Worm (Caenorhabditis elegans): ENCODE measurements around the gene cyn-1.

Gene cyn-1

DNA sequence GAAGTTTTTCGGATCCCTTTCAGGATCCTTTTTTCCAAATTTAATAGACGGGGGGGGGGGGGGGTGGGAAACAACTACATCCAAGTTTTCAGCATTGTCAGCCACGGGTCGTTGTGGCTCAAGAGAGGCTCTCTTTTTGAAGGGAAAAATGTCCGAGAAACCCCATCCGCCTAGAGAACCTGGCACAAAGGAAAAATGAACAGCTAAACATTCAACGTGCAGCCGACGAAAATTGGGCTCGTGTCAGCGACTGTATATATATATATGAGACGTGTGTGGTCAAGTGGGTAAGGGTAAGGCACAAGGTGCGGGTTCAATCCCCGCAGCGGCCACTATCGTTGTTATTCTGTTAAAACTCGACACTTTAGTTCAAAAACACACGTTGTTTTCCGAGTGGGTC is 2.7 kb downstream of the cyn-1 start, which contains the start of gene Y49A3A.4:
Gene Y49A3A.4 (minus strand): TSS at position 314 of the 400 bp plus-strand sequence.
- TF ChIP-seq cnd-1 (tag; optimal IDR thresholded peaks at IDR 0.05): no peak
- no peak for TF ChIP-seq elt-1 (tag; optimal IDR thresholded peaks at IDR 0.05; ENCODE audit: borderline replicate concordance, insufficient read depth)
- no peak for TF ChIP-seq unc-62 (GFP tag; optimal IDR thresholded peaks at IDR 0.05)
- TF ChIP-seq ham-2 (GFP tag; optimal IDR thresholded peaks at IDR 0.05): no peak
- TF ChIP-seq ces-1 (GFP tag; optimal IDR thresholded peaks at IDR 0.05): no peak
- TF ChIP-seq pha-4 (tag; optimal IDR thresholded peaks at IDR 0.05): no peak
- TF ChIP-seq M03D4.4 (tag; optimal IDR thresholded peaks at IDR 0.05): no peak

DNA sequence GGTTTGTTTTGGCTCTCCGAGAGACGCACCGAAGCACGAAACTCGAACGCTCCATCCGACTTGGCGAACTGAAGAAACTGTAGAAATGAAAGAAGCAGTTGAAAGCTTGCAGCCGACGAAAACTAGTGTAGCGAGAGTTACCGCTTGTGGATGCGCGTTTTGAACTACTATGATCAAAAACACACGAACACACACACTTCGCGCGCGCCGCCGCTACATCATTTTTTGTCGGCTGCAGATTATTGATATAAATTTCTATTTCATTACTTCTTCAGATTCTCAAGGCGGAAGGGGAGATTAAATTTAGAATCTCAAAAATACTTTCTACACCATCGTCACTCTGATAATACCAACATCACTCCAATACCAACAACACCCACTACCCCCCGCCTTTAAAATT is 6.1 kb downstream of the cyn-1 start:
- TF ChIP-seq hlh-1 (tag; optimal IDR thresholded peaks at IDR 0.05): no peak
- TF ChIP-seq drap-1 (GFP tag; optimal IDR thresholded peaks at IDR 0.05): no peak
- TF ChIP-seq mls-2 (tag; optimal IDR thresholded peaks at IDR 0.05): no peak
- no peak for TF ChIP-seq ztf-11 (tag; optimal IDR thresholded peaks at IDR 0.05)
- no peak for TF ChIP-seq sptf-1 (tag; optimal IDR thresholded peaks at IDR 0.05)
- no peak for TF ChIP-seq cnd-1 (tag; optimal IDR thresholded peaks at IDR 0.05)
- no peak for TF ChIP-seq unc-62 (GFP tag; optimal IDR thresholded peaks at IDR 0.05)
- TF ChIP-seq tbx-8 (GFP tag; optimal IDR thresholded peaks at IDR 0.05): no peak
- no peak for TF ChIP-seq ham-2 (GFP tag; optimal IDR thresholded peaks at IDR 0.05)

DNA sequence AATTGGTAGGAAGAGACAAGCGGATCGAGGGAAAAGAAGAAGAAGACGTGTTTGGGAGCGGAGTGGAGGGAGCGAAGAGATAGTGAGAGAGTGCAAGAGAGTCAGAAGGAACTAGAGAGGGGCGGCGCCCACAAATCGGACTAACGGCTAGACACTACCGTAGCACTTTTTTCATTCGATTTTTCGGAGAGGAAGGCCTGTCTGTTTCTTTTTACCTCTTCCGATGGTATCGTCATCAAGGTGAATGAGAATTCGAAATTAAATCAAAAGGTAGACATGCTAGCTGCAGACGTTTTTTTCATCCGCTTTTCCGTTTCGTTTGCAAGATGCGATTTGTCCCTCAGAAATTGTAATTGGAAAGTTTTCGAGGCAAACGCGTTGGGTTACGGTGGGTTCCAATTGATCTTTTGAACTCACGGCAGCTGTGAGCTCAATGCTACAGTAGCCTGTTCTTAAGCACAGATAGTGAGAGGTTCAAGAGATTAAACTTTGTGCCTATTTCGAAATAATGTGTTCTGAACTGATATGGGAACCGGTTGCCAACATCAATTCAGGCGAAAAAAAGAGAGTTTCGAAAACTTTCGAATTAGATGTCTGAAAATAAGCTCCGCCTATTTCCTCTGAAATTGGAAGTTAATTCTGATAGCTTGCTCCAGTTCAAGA is 8.8 kb downstream of the cyn-1 start:
- TF ChIP-seq lsy-2 (tag; optimal IDR thresholded peaks at IDR 0.05): peak; percentile 60
- no peak for TF ChIP-seq ceh-83 (GFP tag; optimal IDR thresholded peaks at IDR 0.05)
- no peak for TF ChIP-seq drap-1 (GFP tag; optimal IDR thresholded peaks at IDR 0.05)
- TF ChIP-seq ces-1 (GFP tag; optimal IDR thresholded peaks at IDR 0.05): no peak
- TF ChIP-seq nhr-2 (tag; optimal IDR thresholded peaks at IDR 0.05): no peak

DNA sequence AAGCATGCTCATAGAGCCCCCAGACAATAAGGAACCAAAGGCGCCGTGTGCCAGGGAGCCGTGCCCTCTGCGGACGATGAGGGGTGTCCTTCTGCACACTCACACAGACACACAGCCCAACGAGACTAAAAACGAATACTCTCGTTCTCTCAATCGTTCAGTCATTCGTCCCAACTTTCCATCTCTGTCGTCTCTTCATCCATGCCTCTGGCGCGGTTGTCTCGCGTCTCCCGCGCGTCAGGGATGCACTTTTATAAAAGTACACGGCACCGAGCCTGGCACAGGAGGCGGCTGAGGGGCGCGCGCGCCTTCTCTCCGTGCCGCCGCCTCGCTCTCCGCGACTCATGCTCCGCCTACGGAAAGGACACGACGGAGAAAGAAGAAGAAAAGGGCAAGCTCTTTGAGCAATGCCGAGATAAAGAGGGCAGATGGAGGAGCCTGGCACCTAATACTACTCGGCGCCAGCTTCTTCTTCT is 10.6 kb downstream of the cyn-1 start:
- TF ChIP-seq unc-39 (tag; optimal IDR thresholded peaks at IDR 0.05) (no peak), M03D4.4 (tag; optimal IDR thresholded peaks at IDR 0.05) (no peak), tbx-8 (GFP tag; optimal IDR thresholded peaks at IDR 0.05) (no peak), ztf-11 (tag; optimal IDR thresholded peaks at IDR 0.05) (no peak), blmp-1 (tag; optimal IDR thresholded peaks at IDR 0.05) (no peak)

DNA sequence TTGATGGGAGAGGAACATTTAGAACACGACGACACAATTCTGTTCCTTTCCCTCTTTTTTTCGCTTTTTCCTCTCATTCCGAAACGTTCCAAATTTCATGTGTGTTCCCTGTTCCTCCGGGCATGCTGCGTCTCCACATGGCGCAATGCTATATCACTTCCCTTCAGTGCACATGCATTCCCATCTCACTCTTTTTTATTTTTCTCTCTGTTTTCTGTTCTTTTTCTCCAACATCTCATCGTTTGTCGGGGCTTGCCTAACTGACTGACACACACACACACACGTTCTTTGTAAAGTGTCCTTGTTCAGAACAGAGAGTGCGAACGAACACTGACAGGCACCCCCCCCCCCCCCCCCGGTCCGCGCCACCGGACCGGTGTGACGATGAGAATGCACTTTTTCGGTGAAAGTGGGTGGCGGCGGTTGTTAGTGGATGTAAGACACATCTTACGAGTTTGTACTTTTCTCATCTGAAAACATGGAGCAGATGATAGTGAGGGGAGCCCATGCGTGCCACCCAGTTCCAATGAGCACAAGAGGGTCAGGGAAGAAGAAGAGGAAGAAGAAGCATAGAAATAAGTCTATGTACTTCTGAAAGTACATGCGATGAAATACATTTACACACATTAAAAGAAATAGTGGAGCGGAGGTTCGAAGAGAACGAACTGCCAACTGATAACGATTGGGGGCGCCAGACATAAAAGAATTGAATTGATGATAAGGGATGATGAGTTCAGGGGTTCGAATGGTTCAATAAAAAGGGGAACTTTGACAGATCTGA is 12.6 kb downstream of the cyn-1 start:
- peak; percentile 21 for TF ChIP-seq drap-1 (GFP tag; optimal IDR thresholded peaks at IDR 0.05)
- TF ChIP-seq mls-2 (tag; optimal IDR thresholded peaks at IDR 0.05): no peak
- peak; percentile 11 for TF ChIP-seq sptf-1 (tag; optimal IDR thresholded peaks at IDR 0.05)
- no peak for TF ChIP-seq nhr-2 (tag; optimal IDR thresholded peaks at IDR 0.05)
- no peak for TF ChIP-seq flh-1 (GFP tag; optimal IDR thresholded peaks at IDR 0.05)
- peak; percentile 33 for TF ChIP-seq lin-32 (GFP tag; optimal IDR thresholded peaks at IDR 0.05)

DNA sequence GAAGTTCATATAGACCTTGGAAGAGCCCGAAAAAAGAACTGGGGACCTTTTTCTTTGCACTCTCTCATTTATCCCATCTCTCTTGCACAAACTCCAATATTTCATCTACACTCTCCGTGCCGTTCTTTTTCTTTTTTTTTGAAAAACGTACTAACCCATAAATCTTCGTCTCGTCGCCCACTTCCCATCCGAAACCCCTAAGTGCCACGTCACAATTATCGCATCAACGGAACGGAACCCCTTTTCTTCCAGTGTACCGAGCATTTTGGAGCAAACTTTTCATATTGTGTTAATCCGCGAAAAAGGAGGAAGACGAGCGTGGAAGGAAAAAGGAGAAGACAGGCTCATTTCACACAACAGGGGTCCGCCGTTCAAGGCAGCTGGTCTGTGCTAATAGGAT is 13.5 kb downstream of the cyn-1 start:
- TF ChIP-seq elt-1 (tag; optimal IDR thresholded peaks at IDR 0.05; ENCODE audit: borderline replicate concordance, insufficient read depth) (no peak), M03D4.4 (tag; optimal IDR thresholded peaks at IDR 0.05) (no peak), mab-5 (tag; optimal IDR thresholded peaks at IDR 0.05) (no peak), nhr-28 (tag; optimal IDR thresholded peaks at IDR 0.05) (no peak)

DNA sequence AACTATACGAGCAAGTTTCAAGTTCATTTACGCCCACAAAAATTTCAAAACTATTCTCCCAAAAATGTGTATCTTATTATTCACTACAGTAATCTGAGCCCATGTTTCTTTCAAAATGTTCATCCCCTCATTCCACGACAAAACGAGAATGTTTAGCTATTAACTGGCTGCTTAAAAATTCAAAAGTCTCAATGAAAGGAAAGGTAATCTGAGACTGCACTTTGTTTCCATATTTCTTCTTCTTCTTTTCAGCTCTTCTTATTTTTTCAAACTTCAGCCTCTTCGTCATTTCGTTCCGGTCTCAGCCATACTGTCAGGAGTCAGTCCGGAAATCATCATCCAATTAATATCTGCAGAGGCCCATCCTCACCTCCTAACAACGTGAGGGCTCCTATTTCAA is 16.9 kb downstream of the cyn-1 start, which contains the start of gene unc-39:
Gene unc-39 (plus strand): TSS at position 301 of the 400 bp plus-strand sequence.
- TF ChIP-seq ham-2 (GFP tag; optimal IDR thresholded peaks at IDR 0.05) (no peak), blmp-1 (tag; optimal IDR thresholded peaks at IDR 0.05) (no peak), unc-120 (tag; optimal IDR thresholded peaks at IDR 0.05; ENCODE audit: poor library complexity, severe bottlenecking) (no peak), zip-8 (tag; optimal IDR thresholded peaks at IDR 0.05) (no peak), ceh-39 (tag; optimal IDR thresholded peaks at IDR 0.05) (no peak), lin-32 (GFP tag; optimal IDR thresholded peaks at IDR 0.05) (no peak), ceh-83 (GFP tag; optimal IDR thresholded peaks at IDR 0.05) (no peak), flh-1 (GFP tag; optimal IDR thresholded peaks at IDR 0.05) (no peak)

Measured in whole organism, mixed stage, embryonic.